Fruit fly (Drosophila melanogaster): Measurements from ENCODE around the gene CG14374.

Gene CG14374

DNA sequence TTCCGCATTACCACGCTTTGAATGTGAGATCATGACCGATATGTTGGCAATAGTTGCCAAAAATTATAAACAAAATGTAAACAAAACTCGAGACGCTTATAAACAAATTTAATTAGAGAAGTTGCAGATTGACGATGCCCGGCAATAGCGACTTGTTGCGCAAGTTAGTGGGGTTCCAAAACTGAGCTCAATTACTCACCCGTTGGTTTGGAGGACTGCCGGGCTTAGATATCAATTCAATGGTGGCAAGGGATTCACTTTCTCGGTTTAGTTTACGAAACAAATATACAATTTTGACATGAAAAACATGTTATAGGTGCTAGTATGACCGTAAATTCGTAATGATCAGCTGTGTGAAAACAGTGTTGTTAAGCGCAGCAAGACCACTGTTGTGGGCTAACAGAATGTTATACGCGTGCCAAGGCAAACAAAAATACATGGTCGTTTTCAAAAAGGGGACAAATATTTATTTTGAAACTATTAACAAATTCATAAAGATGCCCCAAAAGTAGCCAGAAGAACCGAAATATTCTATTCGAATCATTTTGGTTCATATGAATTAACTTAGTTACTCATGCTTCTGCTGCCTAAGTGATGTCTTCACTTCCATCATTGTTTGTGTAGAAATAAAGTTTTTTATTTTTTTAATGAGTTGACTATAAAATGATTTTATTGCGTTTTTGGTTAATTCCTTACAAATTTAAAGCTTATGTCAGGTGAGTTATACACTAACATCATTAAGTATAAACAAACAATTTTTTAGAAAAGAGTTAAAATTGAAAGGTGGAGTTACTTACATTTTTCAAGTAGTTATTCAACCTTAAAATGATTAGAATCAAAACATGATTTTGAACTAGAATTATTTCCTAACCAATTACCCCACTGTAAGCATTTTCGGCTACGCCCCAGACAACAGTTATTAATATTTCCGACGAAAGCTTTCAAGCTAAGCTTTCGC, 30.1 kb downstream of the CG14374 start, which contains the start of gene Elp6 (continued):
- TF ChIP-seq CG15269 (tag; optimal IDR thresholded peaks at IDR 0.05) (peak; percentile 74), HmgD (GFP tag; optimal IDR thresholded peaks at IDR 0.05) (no peak), Hey (tag; optimal IDR thresholded peaks at IDR 0.05) (no peak), CG7745 (tag; optimal IDR thresholded peaks at IDR 0.05) (no peak), CG30020 (tag; optimal IDR thresholded peaks at IDR 0.05) (no peak), CG7839 (tag; optimal IDR thresholded peaks at IDR 0.05) (peak; percentile 73), CG17612 (GFP tag; IDR thresholded peaks at IDR 0.05) (0 out of 2 replicates have a peak, but pooled peaks have one; percentile 10), Blimp-1 (GFP tag; optimal IDR thresholded peaks at IDR 0.05) (peak; percentile 48), so (GFP tag; IDR thresholded peaks at IDR 0.05) (peak; percentile 36; the same call in 1 of the 3 replicates), CG30403 (GFP tag; optimal IDR thresholded peaks at IDR 0.05) (peak; percentile 87), CG2202 (tag; optimal IDR thresholded peaks at IDR 0.05) (no peak), ATbp (GFP tag; optimal IDR thresholded peaks at IDR 0.05) (peak; percentile 42), CG3726 (GFP tag; IDR thresholded peaks at IDR 0.05) (no peak), kni (GFP tag; optimal IDR thresholded peaks at IDR 0.05) (no peak), CG6254 (GFP tag; optimal IDR thresholded peaks at IDR 0.05) (no peak), CG6654 (GFP tag; optimal IDR thresholded peaks at IDR 0.05) (peak; percentile 34), Sry-δ (GFP tag; optimal IDR thresholded peaks at IDR 0.05) (peak; percentile 31), maf-S (GFP tag; optimal IDR thresholded peaks at IDR 0.05) (peak; percentile 31), Hand (GFP tag; optimal IDR thresholded peaks at IDR 0.05) (peak; percentile 61), bcd (GFP tag; optimal IDR thresholded peaks at IDR 0.05) (peak; percentile 73), pum (GFP tag; optimal IDR thresholded peaks at IDR 0.05) (peak; percentile 65), wdn (GFP tag; IDR thresholded peaks at IDR 0.05) (no peak), HLHmδ (GFP tag; optimal IDR thresholded peaks at IDR 0.05) (no peak), CG14710 (tag; optimal IDR thresholded peaks at IDR 0.05) (peak; percentile 27), z (GFP tag; IDR thresholded peaks at IDR 0.05) (no peak), emc (GFP tag; optimal IDR thresholded peaks at IDR 0.05) (peak; percentile 48), D19B (GFP tag; optimal IDR thresholded peaks at IDR 0.05) (peak; percentile 62), zfh2 (GFP tag; optimal IDR thresholded peaks at IDR 0.05) (peak; percentile 62), amos (GFP tag; IDR thresholded peaks at IDR 0.05; ENCODE audit: partially characterized antibody) (no peak), CG2129 (GFP tag; IDR thresholded peaks at IDR 0.05; ENCODE audit: partially characterized antibody) (no peak), D (optimal IDR thresholded peaks at IDR 0.05) (no peak), D (GFP tag; optimal IDR thresholded peaks at IDR 0.05) (no peak), unpg (GFP tag; optimal IDR thresholded peaks at IDR 0.05) (peak; percentile 38), TFAM (GFP tag; optimal IDR thresholded peaks at IDR 0.05) (no peak), ems (GFP tag; optimal IDR thresholded peaks at IDR 0.05) (peak; percentile 38), schlank (tag; optimal IDR thresholded peaks at IDR 0.05) (no peak), CG10979 (tag; optimal IDR thresholded peaks at IDR 0.05) (peak; percentile 48), stwl (tag; optimal IDR thresholded peaks at IDR 0.05) (peak; percentile 85), Asciz (GFP tag; optimal IDR thresholded peaks at IDR 0.05) (peak; percentile 41), en (GFP tag; optimal IDR thresholded peaks at IDR 0.05) (no peak), shn (GFP tag; optimal IDR thresholded peaks at IDR 0.05) (peak; percentile 49), Aef1 (GFP tag; IDR thresholded peaks at IDR 0.05) (peak; percentile 63), CG12071 (GFP tag; optimal IDR thresholded peaks at IDR 0.05) (no peak), sd (tag; optimal IDR thresholded peaks at IDR 0.05) (no peak), Gug (GFP tag; IDR thresholded peaks at IDR 0.05) (peak; percentile 53; the same call in 2 of the 4 replicates), vfl (GFP tag; optimal IDR thresholded peaks at IDR 0.05) (no peak), CG15479 (GFP tag; optimal IDR thresholded peaks at IDR 0.05) (no peak), Mes4 (GFP tag; optimal IDR thresholded peaks at IDR 0.05) (no peak)

All from whole organism, embryonic.